Worm (Caenorhabditis elegans): Measurements from ENCODE around the gene C47A4.3.
A peak's percentile ranks its signal among the peaks of the same experiment; 100 is the strongest.

The C47A4.3 gene

ce11 chrIV:13725201-13725600 is 16.9 kb downstream of the C47A4.3 start (continued):
- no peak for TF ChIP-seq Y5F2A.4 (GFP tag; optimal IDR thresholded peaks at IDR 0.05)
- TF ChIP-seq spr-3 (GFP tag; optimal IDR thresholded peaks at IDR 0.05), result no peak
- TF ChIP-seq sdz-12 (GFP tag; optimal IDR thresholded peaks at IDR 0.05), result no peak
- no peak for TF ChIP-seq skn-1 (tag; optimal IDR thresholded peaks at IDR 0.05)
- TF ChIP-seq R02D3.7 (tag; optimal IDR thresholded peaks at IDR 0.05), result no peak
- TF ChIP-seq dmd-6 (GFP tag; IDR thresholded peaks at IDR 0.05), result peak; percentile 98
- TF ChIP-seq nhr-102 (tag; optimal IDR thresholded peaks at IDR 0.05), result peak; percentile 85
- TF ChIP-seq lsy-2 (tag; optimal IDR thresholded peaks at IDR 0.05), result no peak

- TF ChIP-seq zfp-3 (GFP tag; conservative IDR thresholded peaks at IDR 0.05), result no peak
- TF ChIP-seq aha-1 (tag), result peak; percentile 31
Observed at ce11 chrIV:13721000-13721399, 21.1 kb downstream of the C47A4.3 start.

ce11 chrIV:13718918-13719317 is 23.2 kb downstream of the C47A4.3 start:
- TF ChIP-seq unc-62 (GFP tag; optimal IDR thresholded peaks at IDR 0.05 in 1 of 2) (peak in 1 of 2 experiments; percentile 88), unc-62 (tag; optimal IDR thresholded peaks at IDR 0.05) (no peak), lim-7 (GFP tag; IDR thresholded peaks at IDR 0.05) (no peak)

ce11 chrIV:13716735-13717134 is 25.4 kb downstream of the C47A4.3 start:
- TF ChIP-seq unc-62 (GFP tag; optimal IDR thresholded peaks at IDR 0.05 in 1 of 2), result peak in 1 of 2 experiments; percentile 95
- no peak for TF ChIP-seq unc-62 (tag; optimal IDR thresholded peaks at IDR 0.05)
- TF ChIP-seq skn-1 (tag; optimal IDR thresholded peaks at IDR 0.05), result no peak

ce11 chrIV:13716279-13716678 is 25.9 kb downstream of the C47A4.3 start, which contains the start of gene C47A4.1:
Gene C47A4.1, minus strand, starts transcription at chrIV:13716379.
- TF ChIP-seq snpc-4 (tag; optimal IDR thresholded peaks at IDR 0.05), result no peak

ce11 chrIV:13710367-13710766 is 31.8 kb downstream of the C47A4.3 start:
- TF ChIP-seq cey-2 (tag; optimal IDR thresholded peaks at IDR 0.05; ENCODE audit: borderline replicate concordance, insufficient read depth), result no peak
- TF ChIP-seq nhr-41 (GFP tag; IDR thresholded peaks at IDR 0.05), result no peak
- TF ChIP-seq attf-4 (tag; optimal IDR thresholded peaks at IDR 0.05), result no peak
- no peak for TF ChIP-seq T20F7.1 (GFP tag; optimal IDR thresholded peaks at IDR 0.05)
- TF ChIP-seq dpl-1 (GFP tag; optimal IDR thresholded peaks at IDR 0.05), result no peak
- no peak for TF ChIP-seq ZK337.2 (GFP tag; IDR thresholded peaks at IDR 0.05)
- no peak for TF ChIP-seq unc-39 (tag; optimal IDR thresholded peaks at IDR 0.05)
- TF ChIP-seq mxl-3 (GFP tag; optimal IDR thresholded peaks at IDR 0.05), result no peak
- no peak for TF ChIP-seq zag-1 (tag; optimal IDR thresholded peaks at IDR 0.05)
- no peak for TF ChIP-seq ceh-28 (tag; optimal IDR thresholded peaks at IDR 0.05)
- no peak for TF ChIP-seq F37D6.2 (tag; optimal IDR thresholded peaks at IDR 0.05)
- TF ChIP-seq zfp-3 (GFP tag; conservative IDR thresholded peaks at IDR 0.05), result no peak

ce11 chrIV:13709069-13709640 is 33.0 kb downstream of the C47A4.3 start:
- TF ChIP-seq zag-1 (tag; optimal IDR thresholded peaks at IDR 0.05) (no peak), lin-29 (GFP tag; IDR thresholded peaks at IDR 0.05) (no peak), snpc-1.2 (GFP tag; IDR thresholded peaks at IDR 0.05) (peak; percentile 98), nhr-111 (GFP tag; optimal IDR thresholded peaks at IDR 0.05) (no peak), F49E8.2 (tag; optimal IDR thresholded peaks at IDR 0.05; ENCODE audit: borderline replicate concordance) (peak; percentile 41), lim-7 (GFP tag; IDR thresholded peaks at IDR 0.05) (no peak), ceh-28 (tag; optimal IDR thresholded peaks at IDR 0.05) (no peak)

Data from whole organism, L4 larva.